Fruit fly (Drosophila melanogaster): ENCODE results near the gene dl.

The dl gene

DNA sequence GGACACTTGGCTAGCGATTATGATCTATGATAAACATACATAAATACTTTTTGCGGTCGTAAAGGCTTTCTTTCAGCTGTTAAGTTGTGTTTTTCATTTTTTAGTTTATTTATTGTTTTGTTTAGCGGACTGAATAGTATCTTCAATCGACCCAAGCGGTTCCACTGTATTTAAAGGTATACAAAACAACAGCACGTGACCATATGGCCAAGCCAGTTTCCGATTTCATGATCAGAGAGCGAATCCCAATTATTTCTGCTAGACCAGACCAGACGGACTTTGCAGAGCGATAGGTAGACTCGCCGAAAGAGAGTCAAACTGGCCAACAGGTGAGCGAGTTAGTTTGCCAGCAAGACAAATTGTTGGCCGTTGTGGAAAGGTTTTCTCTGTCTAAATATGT is 21.4 kb upstream of the dl start, which contains the start of gene Sgt:
TSS of gene Sgt (plus strand) at position 80 of the 400 bp plus-strand sequence.
- TF ChIP-seq Dll (optimal IDR thresholded peaks at IDR 0.05) (no peak), EcR (GFP tag; optimal IDR thresholded peaks at IDR 0.05) (no peak), usp (GFP tag; optimal IDR thresholded peaks at IDR 0.05) (no peak)

DNA sequence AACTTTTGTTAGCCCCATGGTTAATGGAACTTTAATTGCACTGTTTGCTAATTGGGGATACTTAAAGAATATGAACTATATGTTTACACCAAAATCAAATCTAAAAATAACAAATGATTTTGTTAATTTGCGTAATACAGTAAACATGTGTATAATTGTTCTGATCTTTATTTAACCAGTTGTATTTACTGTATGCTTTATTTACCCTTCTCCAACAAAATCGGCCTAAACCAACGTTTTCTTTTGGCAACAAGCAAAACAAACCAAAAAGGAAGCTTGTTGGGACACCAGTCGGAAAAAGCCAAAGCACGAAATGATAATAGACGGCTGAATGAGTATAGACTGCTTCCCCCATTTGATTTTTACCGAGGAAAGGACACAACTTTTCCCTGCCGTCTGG is 20.5 kb upstream of the dl start:
- TF ChIP-seq psq (optimal IDR thresholded peaks at IDR 0.05), result no peak
- no peak for TF ChIP-seq CG8478 (optimal IDR thresholded peaks at IDR 0.05)

DNA sequence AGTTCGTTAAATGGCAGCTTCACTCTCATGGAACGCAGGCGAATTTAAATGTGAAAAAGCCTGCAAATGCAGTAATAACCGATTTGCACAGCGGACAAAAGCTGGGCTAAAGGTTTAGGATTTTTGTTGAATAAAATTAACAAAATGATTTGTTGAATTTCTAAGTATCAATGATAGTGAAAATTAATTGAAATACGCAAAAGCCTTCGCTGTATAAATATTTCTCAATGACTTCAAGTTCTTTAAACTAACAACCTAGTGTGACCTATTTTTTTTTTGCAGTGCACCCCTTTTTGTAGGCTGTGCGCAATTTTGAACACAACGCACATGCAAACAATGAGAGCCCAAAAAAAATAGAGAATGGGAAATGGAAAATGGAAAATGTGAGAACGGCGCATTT is 16.8 kb upstream of the dl start:
- TF ChIP-seq usp (GFP tag; optimal IDR thresholded peaks at IDR 0.05), result no peak
- no peak for TF ChIP-seq pan (optimal IDR thresholded peaks at IDR 0.05)
- TF ChIP-seq CG8478 (optimal IDR thresholded peaks at IDR 0.05), result no peak
- no peak for TF ChIP-seq psq (optimal IDR thresholded peaks at IDR 0.05)
- TF ChIP-seq EcR (GFP tag; optimal IDR thresholded peaks at IDR 0.05), result no peak
- no peak for TF ChIP-seq Dll (optimal IDR thresholded peaks at IDR 0.05)

DNA sequence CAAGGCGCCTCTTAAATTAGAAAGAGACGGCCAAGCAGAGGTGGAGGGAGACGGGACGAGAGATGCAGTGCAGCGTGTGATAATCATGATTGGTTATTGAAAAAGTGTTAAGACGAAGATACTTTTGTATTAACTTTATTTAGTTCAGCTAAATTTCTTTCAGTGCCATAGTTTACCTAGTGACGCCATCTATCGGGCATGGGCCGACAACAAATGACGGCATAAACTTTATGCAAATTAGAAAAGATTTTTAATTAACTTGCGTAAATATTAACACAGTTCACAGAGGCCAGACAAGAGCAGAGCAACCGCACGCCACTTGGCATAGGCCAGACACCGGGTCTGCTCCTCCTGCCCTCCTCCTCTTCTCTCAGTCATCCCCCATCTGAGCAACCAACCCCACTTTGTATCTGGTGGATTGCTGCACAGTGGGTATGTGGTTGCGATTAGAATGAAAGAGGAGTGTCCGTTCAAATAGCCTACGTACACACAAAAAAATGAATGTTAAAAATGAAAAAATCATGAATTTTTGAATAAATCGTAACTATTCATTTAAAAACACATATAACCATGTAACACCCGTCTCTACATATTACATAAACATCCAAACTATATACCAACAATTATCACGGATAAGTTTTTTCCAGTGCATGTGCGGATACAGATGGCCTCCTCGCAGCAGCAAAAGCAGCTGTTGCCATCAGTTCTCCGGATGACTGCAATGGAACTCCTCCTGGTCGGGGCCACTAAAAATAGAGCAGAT is 15.9 kb upstream of the dl start:
- no peak for TF ChIP-seq pan (optimal IDR thresholded peaks at IDR 0.05)
- no peak for TF ChIP-seq usp (GFP tag; optimal IDR thresholded peaks at IDR 0.05)

DNA sequence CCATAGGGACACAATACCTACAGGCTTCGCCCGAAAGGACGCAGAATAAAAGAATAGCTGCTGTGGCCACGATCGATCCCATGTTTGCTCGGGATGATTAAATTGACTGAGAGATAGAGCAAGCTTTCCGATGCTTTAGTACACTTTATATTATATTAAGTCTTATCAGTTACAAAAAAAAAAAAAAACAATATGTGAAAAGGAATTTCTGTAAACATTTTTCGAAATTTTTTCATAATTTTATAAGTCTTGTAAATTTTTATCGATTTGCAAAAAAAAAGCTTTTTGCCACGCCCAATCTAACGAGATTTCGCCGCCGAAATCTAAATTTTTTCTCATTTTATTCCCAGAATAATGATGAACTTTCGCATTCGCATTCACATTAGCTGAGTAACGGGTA is 7.8 kb upstream of the dl start, which contains the start of gene CG18563:
TSS of gene CG18563 (minus strand) at position 101 of the 400 bp plus-strand sequence.
- no peak for TF ChIP-seq psq (optimal IDR thresholded peaks at IDR 0.05)
- TF ChIP-seq usp (GFP tag; optimal IDR thresholded peaks at IDR 0.05), result no peak
- TF ChIP-seq pan (optimal IDR thresholded peaks at IDR 0.05), result no peak
- no peak for TF ChIP-seq CG8478 (optimal IDR thresholded peaks at IDR 0.05)
- TF ChIP-seq Dll (optimal IDR thresholded peaks at IDR 0.05), result no peak
- no peak for TF ChIP-seq EcR (GFP tag; optimal IDR thresholded peaks at IDR 0.05)

DNA sequence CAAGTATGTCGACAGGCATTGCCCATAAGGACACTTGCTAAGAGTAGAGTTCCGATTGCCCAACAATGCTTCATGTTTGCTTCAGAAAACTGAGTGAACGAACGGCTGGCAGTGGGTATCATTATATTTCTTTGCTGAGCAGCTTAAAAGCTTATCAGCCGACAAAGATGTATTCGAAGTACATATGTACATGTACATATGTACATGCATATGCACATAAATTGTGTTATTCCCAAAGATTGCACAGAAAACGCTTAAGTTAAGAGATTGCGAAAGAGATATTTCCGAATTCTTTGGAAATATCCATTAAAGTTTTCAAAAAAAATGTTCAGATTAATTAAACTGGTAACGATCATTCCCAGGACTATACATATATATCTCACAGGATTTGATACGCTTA is 5.7 kb upstream of the dl start, which contains the start of gene SPH93:
TSS of gene SPH93 (minus strand) at position 101 of the 400 bp plus-strand sequence.
- TF ChIP-seq pan (optimal IDR thresholded peaks at IDR 0.05) (no peak), Dll (optimal IDR thresholded peaks at IDR 0.05) (no peak), CG8478 (optimal IDR thresholded peaks at IDR 0.05) (no peak), usp (GFP tag; optimal IDR thresholded peaks at IDR 0.05) (no peak), EcR (GFP tag; optimal IDR thresholded peaks at IDR 0.05) (no peak), psq (optimal IDR thresholded peaks at IDR 0.05) (no peak)

DNA sequence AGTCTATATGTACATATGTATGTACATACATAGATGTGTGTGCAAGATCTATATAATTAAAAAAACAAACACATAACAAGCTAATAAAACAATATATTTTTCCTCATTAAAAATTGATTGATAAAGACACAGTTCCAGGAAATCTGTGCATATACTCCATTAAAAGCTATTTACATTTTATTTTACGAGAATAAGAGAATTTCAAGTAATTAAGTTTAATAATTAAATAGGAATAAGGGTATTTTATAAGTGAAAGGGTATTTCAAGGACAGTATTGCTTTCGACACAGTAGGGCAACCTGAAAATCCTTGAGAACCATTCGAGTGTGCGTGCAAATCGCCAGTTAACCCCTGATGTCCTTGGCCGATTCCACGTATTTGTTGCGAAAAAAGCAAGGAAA is 2.5 kb upstream of the dl start, which contains the start of gene CG5050:
TSS of gene CG5050 (plus strand) at position 301 of the 400 bp plus-strand sequence.
- TF ChIP-seq EcR (GFP tag; optimal IDR thresholded peaks at IDR 0.05) (no peak), CG8478 (optimal IDR thresholded peaks at IDR 0.05) (no peak), Dll (optimal IDR thresholded peaks at IDR 0.05) (no peak), pan (optimal IDR thresholded peaks at IDR 0.05) (no peak), psq (optimal IDR thresholded peaks at IDR 0.05) (no peak), usp (GFP tag; optimal IDR thresholded peaks at IDR 0.05) (no peak)

DNA sequence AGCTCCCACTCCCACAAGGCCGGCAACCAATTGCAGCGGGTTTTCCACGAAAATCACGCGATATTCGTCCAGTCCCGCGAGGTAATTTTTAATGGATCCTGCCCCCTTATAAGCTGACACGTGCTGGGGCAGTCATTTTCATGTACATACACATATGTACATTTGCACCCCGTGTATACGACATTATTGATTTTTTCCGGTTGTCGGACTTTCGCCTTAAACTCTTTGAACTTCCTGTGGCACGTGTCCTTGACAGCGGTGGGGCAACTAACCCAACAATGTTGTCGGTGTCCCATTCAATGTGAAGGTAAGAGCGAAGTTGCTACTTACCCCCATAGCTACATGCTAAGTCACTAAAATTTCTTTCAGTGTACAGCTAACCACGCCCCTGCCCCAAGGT is 1.9 kb upstream of the dl start:
- no peak for TF ChIP-seq psq (optimal IDR thresholded peaks at IDR 0.05)
- no peak for TF ChIP-seq CG8478 (optimal IDR thresholded peaks at IDR 0.05)
- TF ChIP-seq usp (GFP tag; optimal IDR thresholded peaks at IDR 0.05), result no peak
- no peak for TF ChIP-seq pan (optimal IDR thresholded peaks at IDR 0.05)
- no peak for TF ChIP-seq Dll (optimal IDR thresholded peaks at IDR 0.05)
- TF ChIP-seq EcR (GFP tag; optimal IDR thresholded peaks at IDR 0.05), result no peak

DNA sequence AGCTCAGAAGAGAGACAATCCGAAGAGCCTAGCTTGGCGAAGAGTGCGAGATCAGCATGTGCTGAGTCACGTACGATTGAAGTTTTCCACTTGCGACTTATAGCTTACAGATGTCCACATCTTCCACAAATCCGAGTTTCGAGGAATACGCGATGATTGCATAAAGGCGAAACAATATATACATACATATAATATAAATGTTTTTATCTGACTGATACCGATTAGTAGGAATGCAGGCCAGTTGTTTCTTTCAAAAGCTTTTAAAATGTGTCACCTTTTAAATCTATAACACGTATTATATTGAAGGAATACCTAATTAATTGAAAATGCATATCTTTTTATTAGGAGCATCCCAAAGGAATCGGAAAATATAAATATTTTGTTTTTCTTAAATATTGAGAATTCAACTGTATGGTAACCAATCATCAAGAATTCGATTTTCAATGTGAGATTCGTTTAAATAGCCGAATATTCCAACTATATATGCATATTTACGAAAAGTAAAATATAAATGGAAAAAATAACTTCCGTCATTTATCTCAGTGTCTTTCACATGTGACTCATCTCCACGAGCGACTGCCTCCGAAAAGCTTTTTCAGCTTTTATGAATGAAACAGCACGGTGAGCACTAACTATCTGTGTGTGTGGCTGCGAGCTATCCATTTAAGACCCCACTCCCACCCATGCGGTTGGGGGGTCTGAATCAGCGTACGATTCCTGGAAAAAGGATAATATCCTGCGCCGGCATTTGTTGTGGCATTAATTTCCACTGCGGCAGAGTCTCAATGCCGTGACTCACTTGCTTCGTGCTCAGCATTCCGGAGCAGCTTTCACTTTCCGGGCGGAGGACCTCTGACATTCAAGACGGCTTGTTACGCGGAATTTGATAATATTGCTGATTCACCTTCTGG is 596 bp upstream of the dl start:
- TF ChIP-seq Dll (optimal IDR thresholded peaks at IDR 0.05), result no peak
- no peak for TF ChIP-seq EcR (GFP tag; optimal IDR thresholded peaks at IDR 0.05)
- TF ChIP-seq usp (GFP tag; optimal IDR thresholded peaks at IDR 0.05), result no peak
- TF ChIP-seq CG8478 (optimal IDR thresholded peaks at IDR 0.05), result no peak

DNA sequence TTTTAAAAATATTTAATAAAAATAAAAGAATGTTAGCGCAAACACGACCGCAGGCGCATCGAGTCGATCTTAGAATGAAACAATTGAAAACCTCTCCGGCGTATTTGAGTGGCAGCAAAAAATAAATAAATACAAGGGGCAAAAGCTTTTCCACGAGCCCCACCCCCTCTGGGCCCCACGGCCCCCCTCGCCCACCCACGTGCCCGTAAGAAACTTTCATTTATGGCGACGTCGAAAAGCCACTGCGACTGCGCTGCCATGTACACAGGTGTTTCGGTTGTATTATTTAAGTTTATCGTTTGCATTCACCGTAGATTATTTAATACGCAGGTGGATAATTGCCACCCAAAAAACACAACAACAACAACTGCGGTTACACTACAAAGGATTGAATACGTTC is 1.7 kb downstream of the dl start:
- TF ChIP-seq CG8478 (optimal IDR thresholded peaks at IDR 0.05) (no peak), usp (GFP tag; optimal IDR thresholded peaks at IDR 0.05) (no peak), pan (optimal IDR thresholded peaks at IDR 0.05) (no peak), psq (optimal IDR thresholded peaks at IDR 0.05) (no peak), EcR (GFP tag; optimal IDR thresholded peaks at IDR 0.05) (no peak), Dll (optimal IDR thresholded peaks at IDR 0.05) (no peak)

DNA sequence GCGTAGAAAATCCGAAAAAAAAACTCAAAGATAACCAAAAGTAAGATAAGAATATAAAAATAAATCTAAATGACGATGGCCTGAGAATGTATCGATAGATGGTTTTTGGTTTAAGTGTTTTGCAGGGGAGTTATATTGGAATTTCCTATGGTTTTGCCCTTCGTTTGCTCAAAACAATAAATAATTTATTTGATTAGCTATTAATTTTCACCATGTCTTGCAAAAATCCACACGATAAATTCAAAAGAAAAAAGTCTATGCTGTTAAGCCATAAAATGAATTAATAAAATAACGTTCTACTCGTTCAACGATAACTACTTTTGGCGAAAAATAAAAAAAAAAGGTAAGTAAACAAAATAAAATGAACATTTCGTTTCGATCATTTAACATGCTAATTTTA is 3.1 kb downstream of the dl start:
- TF ChIP-seq psq (optimal IDR thresholded peaks at IDR 0.05) (no peak), pan (optimal IDR thresholded peaks at IDR 0.05) (no peak), EcR (GFP tag; optimal IDR thresholded peaks at IDR 0.05) (no peak), usp (GFP tag; optimal IDR thresholded peaks at IDR 0.05) (no peak), CG8478 (optimal IDR thresholded peaks at IDR 0.05) (no peak), Dll (optimal IDR thresholded peaks at IDR 0.05) (no peak)

DNA sequence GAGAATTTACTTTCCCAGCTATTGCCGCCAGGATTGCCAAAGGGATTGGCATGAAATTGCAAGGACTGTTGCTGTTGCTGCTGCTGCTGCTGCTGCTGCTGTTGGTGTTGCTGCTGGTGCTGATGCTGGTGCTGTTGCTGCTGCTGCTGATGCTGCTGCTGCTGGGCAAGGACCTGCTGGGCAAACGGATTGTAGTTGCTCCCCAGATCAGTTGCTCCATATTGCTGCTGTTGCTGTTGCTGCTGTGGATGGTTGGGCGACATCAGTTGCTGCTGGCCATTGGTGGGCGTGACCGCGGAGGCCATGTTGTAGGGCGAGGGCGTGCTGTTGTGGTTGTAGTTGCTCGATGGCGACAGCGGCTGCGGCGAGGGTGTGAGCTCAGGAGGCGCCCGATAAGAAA is 12.6 kb downstream of the dl start:
- TF ChIP-seq CG8478 (optimal IDR thresholded peaks at IDR 0.05), result no peak
- no peak for TF ChIP-seq EcR (GFP tag; optimal IDR thresholded peaks at IDR 0.05)
- TF ChIP-seq pan (optimal IDR thresholded peaks at IDR 0.05), result no peak
- TF ChIP-seq Dll (optimal IDR thresholded peaks at IDR 0.05), result no peak
- no peak for TF ChIP-seq usp (GFP tag; optimal IDR thresholded peaks at IDR 0.05)
- no peak for TF ChIP-seq psq (optimal IDR thresholded peaks at IDR 0.05)

Measured in whole organism.